Fruit fly (Drosophila melanogaster): Measurements from ENCODE around the gene Cyp310a1.

dm6 chr2L:18605549-18605948, 47.3 kb downstream of the Cyp310a1 start, which contains the start of gene CG31789:
- TF ChIP-seq CTCF (optimal IDR thresholded peaks at IDR 0.05) (no peak), CG8478 (optimal IDR thresholded peaks at IDR 0.05) (no peak)

Measured in S2 (cell line).